Worm (Caenorhabditis elegans): ENCODE measurements around the gene srx-58.

Gene srx-58

DNA sequence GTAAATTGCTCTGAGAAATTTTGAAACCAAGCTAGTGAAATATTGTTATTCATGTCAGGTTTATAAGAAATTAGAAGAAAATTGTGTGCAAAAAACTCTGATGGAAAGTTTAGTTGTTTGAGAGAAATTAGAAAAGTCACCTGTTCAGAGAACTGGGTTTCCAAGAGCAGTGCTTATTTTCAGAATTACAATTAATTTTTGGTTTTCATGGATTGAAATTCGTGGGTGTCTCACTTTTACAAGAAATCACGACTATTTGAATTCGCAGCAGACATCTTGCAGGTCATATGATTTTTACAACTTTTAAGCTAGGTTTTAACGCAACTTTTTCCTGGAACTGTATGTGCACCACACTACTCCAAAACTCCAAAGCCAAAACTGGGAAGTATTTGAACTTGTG, 43.5 kb upstream of the srx-58 start, which contains the start of gene srz-10:
TSS of gene srz-10 (minus strand) at position 88 of the 400 bp plus-strand sequence.
- TF ChIP-seq snpc-1.3 (tag; optimal IDR thresholded peaks at IDR 0.05; ENCODE audit: insufficient read depth) (no peak), ztf-26 (tag; optimal IDR thresholded peaks at IDR 0.05) (no peak), F57A8.1 (GFP tag; optimal IDR thresholded peaks at IDR 0.05) (no peak), nhr-90 (tag; optimal IDR thresholded peaks at IDR 0.05) (no peak), unc-130 (GFP tag; optimal IDR thresholded peaks at IDR 0.05) (no peak), ccch-3 (GFP tag; optimal IDR thresholded peaks at IDR 0.05) (no peak), D2030.7 (GFP tag; IDR thresholded peaks at IDR 0.05) (no peak), Y67H2A.10 (GFP tag; conservative IDR thresholded peaks at IDR 0.05) (no peak), K12H6.12 (tag; optimal IDR thresholded peaks at IDR 0.05) (no peak), aptf-2 (GFP tag; conservative IDR thresholded peaks at IDR 0.05) (no peak), nhr-80 (tag; optimal IDR thresholded peaks at IDR 0.05) (no peak), madf-3 (GFP tag; IDR thresholded peaks at IDR 0.05) (no peak), ceh-27 (GFP tag; optimal IDR thresholded peaks at IDR 0.05) (no peak), zfh-2 (GFP tag; conservative IDR thresholded peaks at IDR 0.05) (no peak), efl-1 (GFP tag; optimal IDR thresholded peaks at IDR 0.05) (no peak), xnd-1 (tag; optimal IDR thresholded peaks at IDR 0.05) (no peak), cebp-1 (GFP tag; IDR thresholded peaks at IDR 0.05) (no peak), cebp-1 (tag; optimal IDR thresholded peaks at IDR 0.05) (no peak), let-607 (tag; optimal IDR thresholded peaks at IDR 0.05) (no peak)

DNA sequence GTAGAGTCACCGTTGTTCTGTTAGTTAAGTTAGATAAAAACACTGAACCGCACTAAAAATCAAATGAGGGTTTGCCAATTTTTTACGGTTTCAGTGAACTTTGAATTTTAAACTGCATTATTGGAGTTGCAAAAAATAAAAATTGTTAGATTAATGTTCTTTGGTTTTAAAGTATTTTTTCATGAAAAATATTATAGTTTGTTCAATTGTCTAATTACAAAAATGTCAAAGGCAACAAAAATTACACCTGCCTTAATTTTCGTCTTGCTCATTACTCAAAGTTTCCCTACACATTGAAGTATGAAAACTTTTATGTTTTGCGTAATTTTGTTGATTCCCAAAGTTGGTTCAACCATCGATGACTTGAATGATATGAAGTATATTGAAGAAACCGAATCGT, 41.7 kb upstream of the srx-58 start, which contains the start of gene irld-62:
TSS of gene irld-62 (plus strand) at position 301 of the 400 bp plus-strand sequence.
- TF ChIP-seq snpc-1.3 (tag; optimal IDR thresholded peaks at IDR 0.05; ENCODE audit: insufficient read depth) (no peak), F52B5.7 (tag; optimal IDR thresholded peaks at IDR 0.05) (no peak), nhr-179 (tag; optimal IDR thresholded peaks at IDR 0.05) (no peak), F57C9.4 (tag; optimal IDR thresholded peaks at IDR 0.05) (no peak), ama-1 (optimal IDR thresholded peaks at IDR 0.05) (no peak), ama-1 (GFP tag; optimal IDR thresholded peaks at IDR 0.05) (no peak), hlh-26 (GFP tag; conservative IDR thresholded peaks at IDR 0.05) (no peak), attf-3 (GFP tag; conservative IDR thresholded peaks at IDR 0.05) (no peak), hmg-20 (GFP tag; IDR thresholded peaks at IDR 0.05) (no peak), bed-1 (GFP tag; IDR thresholded peaks at IDR 0.05) (no peak), fkh-3 (tag; optimal IDR thresholded peaks at IDR 0.05) (no peak)

DNA sequence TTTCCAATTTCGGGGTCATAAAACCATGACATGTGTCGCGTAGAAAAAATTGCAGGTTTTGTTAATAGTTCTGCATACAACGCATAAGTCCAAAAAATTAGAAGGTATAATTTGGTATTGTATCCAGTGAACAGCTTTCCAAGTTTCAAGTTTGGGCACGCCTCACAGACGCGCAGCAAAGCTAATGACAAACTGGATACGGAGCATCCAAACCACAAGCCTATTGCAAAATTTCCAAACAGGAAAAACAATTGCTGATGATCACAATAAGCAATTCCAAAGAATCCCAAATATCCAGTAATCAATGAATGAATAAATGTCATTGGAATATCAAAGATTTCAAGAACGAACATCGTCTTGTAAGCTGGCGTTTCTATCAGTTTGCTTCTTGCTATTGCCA, 38.9 kb upstream of the srx-58 start:
- TF ChIP-seq egl-18 (GFP tag; IDR thresholded peaks at IDR 0.05) (no peak), mel-28 (tag; optimal IDR thresholded peaks at IDR 0.05; ENCODE audit: borderline replicate concordance) (no peak), sptf-2 (GFP tag; optimal IDR thresholded peaks at IDR 0.05) (no peak), attf-6 (GFP tag; IDR thresholded peaks at IDR 0.05) (no peak), F57A8.1 (GFP tag; optimal IDR thresholded peaks at IDR 0.05) (no peak), gei-17 (GFP tag; optimal IDR thresholded peaks at IDR 0.05) (no peak), hlh-26 (GFP tag; conservative IDR thresholded peaks at IDR 0.05) (no peak), madf-3 (GFP tag; IDR thresholded peaks at IDR 0.05) (no peak), atf-7 (tag; optimal IDR thresholded peaks at IDR 0.05) (no peak), rcor-1 (GFP tag; IDR thresholded peaks at IDR 0.05) (no peak), cebp-1 (GFP tag; IDR thresholded peaks at IDR 0.05) (no peak), cebp-1 (tag; optimal IDR thresholded peaks at IDR 0.05) (no peak), nhr-27 (tag; optimal IDR thresholded peaks at IDR 0.05) (no peak), repo-1 (tag; optimal IDR thresholded peaks at IDR 0.05) (no peak), B0035.1 (tag; optimal IDR thresholded peaks at IDR 0.05) (no peak), lsl-1 (GFP tag; optimal IDR thresholded peaks at IDR 0.05) (no peak), hmg-1.2 (GFP tag; IDR thresholded peaks at IDR 0.05) (no peak), rpc-1 (optimal IDR thresholded peaks at IDR 0.05) (no peak), rpc-1 (tag; optimal IDR thresholded peaks at IDR 0.05) (no peak), egl-44 (GFP tag; IDR thresholded peaks at IDR 0.05) (no peak), sdz-38 (tag; optimal IDR thresholded peaks at IDR 0.05) (no peak), hrde-1 (tag; optimal IDR thresholded peaks at IDR 0.05; ENCODE audit: borderline replicate concordance) (no peak)

All from whole organism, young adult.